Fruit fly (Drosophila melanogaster) whole organism, embryonic: ENCODE measurements around the gene CG15927.
A peak's percentile ranks its signal among the peaks of the same experiment; 100 is the strongest.

ENCODE experiments used
- ATbp ChIP-seq: fragments of 200-800 bp; sonication (Bioruptor generic); optimal IDR thresholded peaks from 2 replicates; lab custom pipeline; 2017; ENCODE audit warnings: missing biosample characterization, mild to moderate bottlenecking, missing genetic modification characterization, missing genetic modification reagents
- Blimp-1 ChIP-seq: fragments of 200-800 bp; sonication (Bioruptor generic); optimal IDR thresholded peaks from 3 replicates; lab custom pipeline; 2018; ENCODE audit warnings: missing biosample characterization, missing genetic modification characterization, mild to moderate bottlenecking, moderate library complexity, missing genetic modification reagents
- CG10267 ChIP-seq: fragments of 200-800 bp; sonication (Bioruptor generic); optimal IDR thresholded peaks from 2 replicates; lab custom pipeline; 2018; ENCODE audit warnings: missing biosample characterization, mild to moderate bottlenecking, missing genetic modification characterization, moderate library complexity
- CG10979 ChIP-seq: fragments of 200-800 bp; sonication (Bioruptor generic); optimal IDR thresholded peaks from 2 replicates; lab custom pipeline; 2018; ENCODE audit warnings: missing biosample characterization, mild to moderate bottlenecking, missing genetic modification characterization, moderate library complexity
- CG11504 ChIP-seq: fragments of 200-800 bp; sonication (Bioruptor generic); optimal IDR thresholded peaks from 3 replicates; lab custom pipeline; 2019; ENCODE audit warnings: missing biosample characterization, mild to moderate bottlenecking, missing genetic modification characterization, moderate library complexity
- CG11695 ChIP-seq: fragments of 200-800 bp; sonication (Bioruptor generic); IDR thresholded peaks from 3 replicates; pipeline ENCODE4 v1.3.6; 2022; ENCODE audit warnings: missing biosample characterization, missing genetic modification characterization
- CG14014 ChIP-seq: fragments of 200-800 bp; sonication (Bioruptor generic); IDR thresholded peaks from 2 replicates; pipeline ENCODE4 v1.3.6; 2022; ENCODE audit warnings: missing biosample characterization, missing genetic modification characterization
- CG14050 ChIP-seq: fragments of 200-800 bp; sonication (Bioruptor generic); IDR thresholded peaks from 3 replicates; pipeline ENCODE4 v1.3.6; 2022; ENCODE audit warnings: missing biosample characterization, missing genetic modification characterization
- CG15601 ChIP-seq: fragments of 200-800 bp; sonication (Bioruptor generic); optimal IDR thresholded peaks from 3 replicates; lab custom pipeline; 2019; ENCODE audit warnings: missing biosample characterization, mild to moderate bottlenecking, missing genetic modification characterization, moderate library complexity
- CG1603 ChIP-seq: fragments of 200-800 bp; sonication (Bioruptor generic); optimal IDR thresholded peaks from 2 replicates; lab custom pipeline; 2019; ENCODE audit warnings: missing biosample characterization, mild to moderate bottlenecking, missing genetic modification characterization, moderate library complexity
- CG16813 ChIP-seq: fragments of 200-800 bp; sonication (Bioruptor generic); IDR thresholded peaks from 3 replicates; pipeline ENCODE4 v1.3.6; 2022; ENCODE audit warnings: missing biosample characterization, missing genetic modification characterization; ENCODE audit not compliant: partially characterized antibody
- CG17328 ChIP-seq: fragments of 200-800 bp; sonication (Bioruptor generic); IDR thresholded peaks from 2 replicates; pipeline ENCODE4 v1.3.6; 2022; ENCODE audit warnings: missing biosample characterization, missing genetic modification characterization
- CG18262 ChIP-seq: fragments of 200-800 bp; optimal IDR thresholded peaks from 3 replicates; lab custom pipeline; 2019; ENCODE audit warnings: missing biosample characterization, mild to moderate bottlenecking, missing genetic modification characterization, moderate library complexity
- CG2678 ChIP-seq: fragments of 200-800 bp; sonication (Bioruptor generic); optimal IDR thresholded peaks from 3 replicates; lab custom pipeline; 2019; ENCODE audit warnings: missing biosample characterization, mild to moderate bottlenecking, missing genetic modification characterization, moderate library complexity
- CG2712 ChIP-seq: fragments of 200-800 bp; optimal IDR thresholded peaks from 3 replicates; lab custom pipeline; 2019; ENCODE audit warnings: missing biosample characterization, mild to moderate bottlenecking, missing genetic modification characterization, moderate library complexity
- CG7839 ChIP-seq: fragments of 200-800 bp; sonication (Bioruptor generic); optimal IDR thresholded peaks from 3 replicates; lab custom pipeline; 2018; ENCODE audit warnings: missing biosample characterization, mild to moderate bottlenecking, missing genetic modification characterization, moderate library complexity
- CG9609 ChIP-seq: fragments of 200-800 bp; sonication (Bioruptor generic); optimal IDR thresholded peaks from 3 replicates; lab custom pipeline; 2016; ENCODE audit warnings: missing biosample characterization, missing genetic modification characterization
- CoRest ChIP-seq: fragments of 200-800 bp; sonication (Bioruptor generic); optimal IDR thresholded peaks from 3 replicates; lab custom pipeline; 2018; ENCODE audit warnings: missing biosample characterization, mild to moderate bottlenecking, missing genetic modification characterization, moderate library complexity
- MTF-1 ChIP-seq: fragments of 200-800 bp; sonication (Bioruptor generic); optimal IDR thresholded peaks from 2 replicates; lab custom pipeline; 2018; ENCODE audit warnings: missing biosample characterization, mild to moderate bottlenecking, missing genetic modification characterization, borderline replicate concordance
- Med ChIP-seq: fragments of 200-800 bp; sonication (Bioruptor generic); peaks from one replicate; lab custom pipeline; 2016; ENCODE audit warnings: missing biosample characterization, missing genetic modification characterization, mild to moderate bottlenecking, inconsistent platforms, moderate library complexity
- Oli ChIP-seq: fragments of 200-800 bp; sonication (Bioruptor generic); optimal IDR thresholded peaks from 2 replicates; lab custom pipeline; 2018; ENCODE audit warnings: missing biosample characterization, mild to moderate bottlenecking, missing genetic modification characterization, moderate library complexity
- PHDP ChIP-seq: fragments of 200-800 bp; sonication (Bioruptor generic); optimal IDR thresholded peaks from 3 replicates; lab custom pipeline; 2018; ENCODE audit warnings: missing biosample characterization, mild to moderate bottlenecking, missing genetic modification characterization, moderate library complexity
- Pdp1 ChIP-seq, 2 experiments: fragments of 200-800 bp; sonication (Bioruptor generic); optimal IDR thresholded peaks; 3 replicates each; lab custom pipeline; 2016; ENCODE audit warnings: missing biosample characterization in 2 of 2, missing genetic modification characterization in 2 of 2, mild to moderate bottlenecking in 1 of 2, moderate library complexity in 1 of 2
- Sox102F ChIP-seq: fragments of 200-800 bp; sonication (Bioruptor generic); optimal IDR thresholded peaks from 2 replicates; lab custom pipeline; 2018; ENCODE audit warnings: missing biosample characterization, mild to moderate bottlenecking, missing genetic modification characterization, moderate library complexity
- Sry-β ChIP-seq: fragments of 200-800 bp; sonication (Bioruptor generic); optimal IDR thresholded peaks from 2 replicates; lab custom pipeline; 2018; ENCODE audit warnings: missing biosample characterization, mild to moderate bottlenecking, missing genetic modification characterization, moderate library complexity
- Xrp1 ChIP-seq: fragments of 200-800 bp; sonication (Bioruptor generic); IDR thresholded peaks from 2 replicates; pipeline ENCODE4 v1.3.6; 2022; ENCODE audit warnings: missing biosample characterization, missing genetic modification characterization
- az2 ChIP-seq: fragments of 200-800 bp; sonication (Bioruptor generic); optimal IDR thresholded peaks from 3 replicates; lab custom pipeline; 2016; ENCODE audit warnings: missing biosample characterization, missing genetic modification characterization
- bsh ChIP-seq, 2 experiments: fragments of 200-800 bp; sonication (Bioruptor generic); optimal IDR thresholded peaks; 2 replicates each; lab custom pipeline; 2017 to 2018; ENCODE audit warnings: mild to moderate bottlenecking in 2 of 2, missing biosample characterization in 2 of 2, missing genetic modification characterization in 2 of 2, moderate library complexity in 1 of 2
- ci ChIP-seq: fragments of 200-800 bp; sonication (Bioruptor generic); IDR thresholded peaks from 3 replicates; pipeline ENCODE4 v1.3.6; 2022; ENCODE audit warnings: missing biosample characterization, missing genetic modification characterization
- dmrt99B ChIP-seq: fragments of 200-800 bp; sonication (Bioruptor generic); optimal IDR thresholded peaks from 2 replicates; lab custom pipeline; 2018; ENCODE audit warnings: missing biosample characterization, mild to moderate bottlenecking, missing genetic modification characterization, moderate library complexity
- dysf ChIP-seq: fragments of 200-800 bp; sonication (Bioruptor generic); IDR thresholded peaks from 3 replicates; pipeline ENCODE4 v1.3.6; 2022; ENCODE audit warnings: missing biosample characterization, missing genetic modification characterization
- ftz-f1 ChIP-seq: fragments of 200-800 bp; sonication (Bioruptor generic); optimal IDR thresholded peaks from 2 replicates; lab custom pipeline; 2016; ENCODE audit warnings: missing biosample characterization, missing genetic modification characterization
- gce ChIP-seq: fragments of 200-800 bp; sonication (Bioruptor generic); IDR thresholded peaks from 3 replicates; pipeline ENCODE4 v1.3.6; 2022; ENCODE audit warnings: missing biosample characterization, missing genetic modification characterization
- gem ChIP-seq: fragments of 200-800 bp; sonication (Bioruptor generic); optimal IDR thresholded peaks from 2 replicates; lab custom pipeline; 2019; ENCODE audit warnings: missing biosample characterization, mild to moderate bottlenecking, missing genetic modification characterization, moderate library complexity
- grau ChIP-seq: fragments of 200-800 bp; optimal IDR thresholded peaks from 3 replicates; lab custom pipeline; 2019; ENCODE audit warnings: missing biosample characterization, mild to moderate bottlenecking, missing genetic modification characterization, moderate library complexity
- gsb-n ChIP-seq: fragments of 200-800 bp; sonication (Bioruptor generic); optimal IDR thresholded peaks from 3 replicates; lab custom pipeline; 2018; ENCODE audit warnings: missing biosample characterization, mild to moderate bottlenecking, missing genetic modification characterization
- hkb ChIP-seq, 2 experiments: fragments of 200-800 bp in 1 of 2; fragments of >200 bp in 1 of 2; sonication (Bioruptor generic) in 1 of 2; IDR thresholded peaks in 1 of 2; optimal IDR thresholded peaks in 1 of 2; 2 replicates each; pipeline versions ENCODE4 v1.3.6 to Lab custom; 2017 to 2022; ENCODE audit warnings: missing biosample characterization in 1 of 2, missing genetic modification characterization in 1 of 2
- nmo ChIP-seq: fragments of 200-800 bp; sonication (Bioruptor generic); optimal IDR thresholded peaks from 2 replicates; lab custom pipeline; 2018; ENCODE audit warnings: missing biosample characterization, mild to moderate bottlenecking, missing genetic modification characterization, moderate library complexity
- oc ChIP-seq: fragments of 200-800 bp; sonication (Bioruptor generic); optimal IDR thresholded peaks from 2 replicates; lab custom pipeline; 2018; ENCODE audit warnings: missing biosample characterization, mild to moderate bottlenecking, missing genetic modification characterization, moderate library complexity
- pan ChIP-seq, 4 experiments: fragments of >200 bp in 3 of 4; fragments of 200-800 bp in 1 of 4; sonication (Bioruptor generic) in 1 of 4; optimal IDR thresholded peaks in 3 of 4; IDR thresholded peaks in 1 of 4; 2 replicates each; pipeline versions ENCODE4 v1.3.6 to Lab custom; 2017 to 2022; ENCODE audit warnings: missing biosample characterization in 2 of 4, missing genetic modification characterization in 2 of 4, mixed read lengths in 1 of 4
- pho ChIP-seq: fragments of 200-800 bp; sonication (Bioruptor generic); optimal IDR thresholded peaks from 2 replicates; lab custom pipeline; 2016; ENCODE audit warnings: missing biosample characterization, missing genetic modification characterization
- phol ChIP-seq: fragments of 200-800 bp; sonication (Bioruptor generic); optimal IDR thresholded peaks from 3 replicates; lab custom pipeline; 2018; ENCODE audit warnings: missing biosample characterization, mild to moderate bottlenecking, missing genetic modification characterization, moderate library complexity
- row ChIP-seq: fragments of 200-800 bp; sonication (Bioruptor generic); IDR thresholded peaks from 3 replicates; pipeline ENCODE4 v1.3.6; 2022; ENCODE audit warnings: missing biosample characterization, missing genetic modification characterization
- sens ChIP-seq: fragments of 200-800 bp; sonication (Bioruptor generic); peaks from one replicate; lab custom pipeline; 2016; ENCODE audit warnings: missing biosample characterization, missing genetic modification characterization
- slbo ChIP-seq: fragments of 200-800 bp; sonication (Bioruptor generic); IDR thresholded peaks from 2 replicates; pipeline ENCODE4 v1.3.6; 2022; ENCODE audit warnings: missing biosample characterization, missing genetic modification characterization
- unpg ChIP-seq: fragments of 200-800 bp; sonication (Bioruptor generic); optimal IDR thresholded peaks from 3 replicates; lab custom pipeline; 2018; ENCODE audit warnings: missing biosample characterization, mild to moderate bottlenecking, missing genetic modification characterization, moderate library complexity
- vvl ChIP-seq: fragments of 200-800 bp; sonication (Bioruptor generic); IDR thresholded peaks from 2 replicates; pipeline ENCODE4 v1.3.6; 2022; ENCODE audit warnings: missing biosample characterization, missing genetic modification characterization

CG15927 gene

DNA sequence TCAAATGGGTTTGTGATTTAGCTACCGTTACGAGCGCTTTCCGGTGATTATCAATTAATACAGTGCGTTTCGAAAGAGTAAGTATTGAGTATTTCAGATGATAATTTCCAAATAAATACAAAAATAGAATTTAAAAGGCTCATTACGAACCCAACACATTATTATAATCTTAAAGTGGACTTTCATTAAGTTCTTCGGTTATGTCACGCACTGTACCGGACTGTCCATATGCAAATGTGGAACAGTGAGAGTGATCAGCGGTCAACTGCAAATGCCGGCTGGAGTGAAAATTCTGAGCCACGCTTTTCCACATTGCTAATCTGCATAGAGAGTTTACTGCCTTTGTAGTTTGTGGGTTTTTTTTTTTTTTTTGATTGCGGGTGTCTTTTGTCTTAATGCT lies 825 bp upstream of the CG15927 start:
- TF ChIP-seq bsh (GFP tag; optimal IDR thresholded peaks at IDR 0.05; lab: Kevin White, UChicago): peak in 1 of 2 experiments; percentile 48
- peak; percentile 11 for TF ChIP-seq gsb-n (tag; lab: Kevin White, UChicago)
- TF ChIP-seq phol: peak; percentile 14
- peak; percentile 29 for TF ChIP-seq unpg
- TF ChIP-seq vvl: 0 out of 2 replicates have a peak, but pooled peaks have one; percentile 29
- peak; percentile 18 for TF ChIP-seq CG2712 (tag; lab: Kevin White, UChicago)
- no peak for TF ChIP-seq pho (GFP tag; lab: Kevin White, UChicago)
- TF ChIP-seq CG11695 (GFP tag; lab: Robert Waterston, UW): 0 out of 3 replicates have a peak, but pooled peaks have one; percentile 46
- TF ChIP-seq Blimp-1 (GFP tag; lab: Kevin White, UChicago): peak; percentile 86
- TF ChIP-seq oc (tag; lab: Kevin White, UChicago): peak; percentile 1
- TF ChIP-seq CG18262 (tag; lab: Kevin White, UChicago): peak; percentile 3
- TF ChIP-seq hkb (optimal IDR thresholded peaks at IDR 0.05; lab: Kevin White, UChicago): no peak
- peak; percentile 18; the same call in 1 of the 2 replicates for TF ChIP-seq hkb (GFP tag; IDR thresholded peaks at IDR 0.05; lab: Robert Waterston, UW)
- TF ChIP-seq CG1603: peak; percentile 28
- TF ChIP-seq CG17328 (GFP tag; lab: Robert Waterston, UW): peak; percentile 35; the same call in 1 of the 2 replicates
- no peak for TF ChIP-seq CG14050
- peak; percentile 18 for TF ChIP-seq Oli
- TF ChIP-seq ci: 0 out of 3 replicates have a peak, but pooled peaks have one; percentile 35
- peak; percentile 32 for TF ChIP-seq CG10979
- peak; percentile 44 for TF ChIP-seq CG2678
- TF ChIP-seq CG14014 (GFP tag; lab: Robert Waterston, UW): 0 out of 2 replicates have a peak, but pooled peaks have one; percentile 17
- peak; percentile 77 for TF ChIP-seq sens (GFP tag; lab: Kevin White, UChicago)
- no peak for TF ChIP-seq ftz-f1 (GFP tag; lab: Kevin White, UChicago)
- no peak for TF ChIP-seq gce
- peak; percentile 8 for TF ChIP-seq grau (tag; lab: Kevin White, UChicago)
- TF ChIP-seq Pdp1 (GFP tag; optimal IDR thresholded peaks at IDR 0.05; lab: Kevin White, UChicago): peak in 1 of 2 experiments; percentile 24
- peak; percentile 15 for TF ChIP-seq CG15601
- peak; percentile 21 for TF ChIP-seq Sox102F
- TF ChIP-seq Xrp1 (GFP tag; lab: Robert Waterston, UW): peak; percentile 23; the same call in 1 of the 2 replicates
- no peak for TF ChIP-seq Sry-β (GFP tag; lab: Kevin White, UChicago)
- peak; percentile 32 for TF ChIP-seq gem
- no peak for TF ChIP-seq ATbp
- peak; percentile 37 for TF ChIP-seq dmrt99B
- TF ChIP-seq CG11504 (tag; lab: Kevin White, UChicago): peak; percentile 48
- TF ChIP-seq pan (optimal IDR thresholded peaks at IDR 0.05; lab: Kevin White, UChicago): no peak
- peak in 1 of 2 experiments; percentile 24 for TF ChIP-seq pan (GFP tag; optimal IDR thresholded peaks at IDR 0.05 in 1 of 2, IDR thresholded peaks at IDR 0.05 in 1 of 2)
- no peak for TF ChIP-seq CG10267 (tag; lab: Kevin White, UChicago)
- 0 out of 2 replicates have a peak, but pooled peaks have one; percentile 12 for TF ChIP-seq slbo (GFP tag; lab: Robert Waterston, UW)
- peak; percentile 43 for TF ChIP-seq CG7839 (tag; lab: Kevin White, UChicago)
- TF ChIP-seq nmo (GFP tag; lab: Kevin White, UChicago): peak; percentile 29
- TF ChIP-seq PHDP (tag; lab: Kevin White, UChicago): peak; percentile 7
- TF ChIP-seq CG16813 (GFP tag; lab: Robert Waterston, UW): no peak
- TF ChIP-seq MTF-1 (GFP tag; lab: Kevin White, UChicago): no peak
- 0 out of 3 replicates have a peak, but pooled peaks have one; percentile 17 for TF ChIP-seq dysf (GFP tag; lab: Robert Waterston, UW)
- peak; percentile 31; the same call in 1 of the 3 replicates for TF ChIP-seq row
- TF ChIP-seq CG9609 (GFP tag; lab: Kevin White, UChicago): no peak
- peak; percentile 8 for TF ChIP-seq az2 (GFP tag; lab: Kevin White, UChicago)
- TF ChIP-seq CoRest: peak; percentile 9
- peak; percentile 84 for TF ChIP-seq Med (GFP tag; lab: Kevin White, UChicago)
